Fruit fly (Drosophila melanogaster): Measurements from ENCODE around the gene sog.
A peak's percentile ranks its signal among the peaks of the same experiment; 100 is the strongest.

Gene sog

DNA sequence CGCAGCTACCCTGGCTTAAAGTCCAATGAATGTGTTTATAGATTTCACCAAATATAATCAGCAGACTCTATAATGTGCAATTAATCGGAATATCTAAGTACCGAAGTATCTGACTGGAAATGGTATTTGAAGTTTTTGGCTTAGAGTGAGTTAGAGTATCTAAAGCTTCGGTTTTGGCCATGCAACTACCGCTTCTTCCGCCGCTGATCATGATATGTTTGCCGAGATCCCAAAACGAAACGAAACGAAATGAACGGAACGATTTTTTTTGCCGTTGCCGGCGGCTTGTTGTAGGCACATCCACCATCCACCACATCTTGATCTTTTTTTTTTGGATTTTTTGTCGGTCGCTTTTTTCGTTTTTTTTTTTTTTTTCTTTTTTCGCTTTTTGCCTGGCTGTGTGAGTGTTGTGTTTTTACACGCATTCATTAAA lies 10.2 kb downstream of the sog start (continued):
- TF ChIP-seq row (GFP tag; IDR thresholded peaks at IDR 0.05): peak; percentile 89
- TF ChIP-seq dan (GFP tag; IDR thresholded peaks at IDR 0.05): no peak
- TF ChIP-seq NfI (GFP tag; optimal IDR thresholded peaks at IDR 0.05): peak; percentile 74
- TF ChIP-seq Dfd (GFP tag; optimal IDR thresholded peaks at IDR 0.05): no peak
- TF ChIP-seq Dll (GFP tag; IDR thresholded peaks at IDR 0.05; ENCODE audit: partially characterized antibody): no peak
- TF ChIP-seq pan (optimal IDR thresholded peaks at IDR 0.05): no peak
- peak in 1 of 2 experiments; percentile 90 for TF ChIP-seq pan (GFP tag; optimal IDR thresholded peaks at IDR 0.05 in 1 of 2, IDR thresholded peaks at IDR 0.05 in 1 of 2)
- peak; percentile 49 for TF ChIP-seq CG9876 (GFP tag; optimal IDR thresholded peaks at IDR 0.05)
- peak; percentile 77 for TF ChIP-seq CG6272 (GFP tag; IDR thresholded peaks at IDR 0.05)
- TF ChIP-seq sd (tag; optimal IDR thresholded peaks at IDR 0.05): peak; percentile 30
- peak in 1 of 2 experiments; percentile 41 for TF ChIP-seq Hr78 (GFP tag; optimal IDR thresholded peaks at IDR 0.05)
- peak; percentile 78 for TF ChIP-seq CG30403 (GFP tag; optimal IDR thresholded peaks at IDR 0.05)
- TF ChIP-seq Sry-β (GFP tag; optimal IDR thresholded peaks at IDR 0.05): no peak
- TF ChIP-seq croc (GFP tag; conservative IDR thresholded peaks at IDR 0.05): peak; percentile 70; the same call in 2 of the 3 replicates
- TF ChIP-seq MBD-R2 (GFP tag; IDR thresholded peaks at IDR 0.05): peak; percentile 46
- TF ChIP-seq aop (GFP tag; IDR thresholded peaks at IDR 0.05): 0 out of 2 replicates have a peak, but pooled peaks have one; percentile 19
- peak; percentile 66 for TF ChIP-seq CG18262 (tag; optimal IDR thresholded peaks at IDR 0.05)
- peak; percentile 93 for TF ChIP-seq slbo (GFP tag; IDR thresholded peaks at IDR 0.05)
- TF ChIP-seq Lim3 (GFP tag; IDR thresholded peaks at IDR 0.05): 0 out of 2 replicates have a peak, but pooled peaks have one; percentile 45
- TF ChIP-seq Pdp1 (GFP tag; optimal IDR thresholded peaks at IDR 0.05): peak; percentile 73 to 88
- TF ChIP-seq sisA (GFP tag; IDR thresholded peaks at IDR 0.05): peak; percentile 90
- peak; percentile 39 for TF ChIP-seq Bdp1 (GFP tag; optimal IDR thresholded peaks at IDR 0.05)
- peak; percentile 70 for TF ChIP-seq ssp (GFP tag; IDR thresholded peaks at IDR 0.05)
- TF ChIP-seq cg (GFP tag; optimal IDR thresholded peaks at IDR 0.05): no peak
- TF ChIP-seq Sin3A (optimal IDR thresholded peaks at IDR 0.05): no peak
- peak; percentile 59 for TF ChIP-seq Poxn (GFP tag; IDR thresholded peaks at IDR 0.05)
- no peak for TF ChIP-seq CG14965 (GFP tag; optimal IDR thresholded peaks at IDR 0.05; ENCODE audit: borderline replicate concordance)
- peak; percentile 58 for TF ChIP-seq pho (GFP tag; optimal IDR thresholded peaks at IDR 0.05)
- TF ChIP-seq CG17186 (GFP tag; optimal IDR thresholded peaks at IDR 0.05): peak; percentile 12
- TF ChIP-seq kay (GFP tag; optimal IDR thresholded peaks at IDR 0.05): peak; percentile 50
- TF ChIP-seq chm (GFP tag; IDR thresholded peaks at IDR 0.05): 0 out of 2 replicates have a peak, but pooled peaks have one; percentile 50
- peak; percentile 64 for TF ChIP-seq CHES-1-like (GFP tag; optimal IDR thresholded peaks at IDR 0.05)
- peak; percentile 79 for TF ChIP-seq her (GFP tag; optimal IDR thresholded peaks at IDR 0.05)
- peak; percentile 91 for TF ChIP-seq CG11456 (GFP tag; IDR thresholded peaks at IDR 0.05)
- TF ChIP-seq toy (GFP tag; IDR thresholded peaks at IDR 0.05): peak; percentile 60; the same call in 1 of the 2 replicates
- TF ChIP-seq CG18619 (GFP tag; optimal IDR thresholded peaks at IDR 0.05): peak; percentile 40
- TF ChIP-seq Mad (GFP tag; optimal IDR thresholded peaks at IDR 0.05): peak; percentile 20
- no peak for TF ChIP-seq h (optimal IDR thresholded peaks at IDR 0.05)
- TF ChIP-seq CG15011 (GFP tag; optimal IDR thresholded peaks at IDR 0.05): peak; percentile 45
- TF ChIP-seq Ada2b (GFP tag; IDR thresholded peaks at IDR 0.05): peak; percentile 91
- TF ChIP-seq CG13624 (GFP tag; optimal IDR thresholded peaks at IDR 0.05): peak; percentile 77
- no peak for TF ChIP-seq Lpt (GFP tag; optimal IDR thresholded peaks at IDR 0.05)
- TF ChIP-seq usp (GFP tag; optimal IDR thresholded peaks at IDR 0.05): no peak
- no peak for TF ChIP-seq cad (GFP tag; optimal IDR thresholded peaks at IDR 0.05)
- TF ChIP-seq Atf3 (GFP tag; optimal IDR thresholded peaks at IDR 0.05): peak; percentile 40
- no peak for TF ChIP-seq Stat92E (GFP tag; optimal IDR thresholded peaks at IDR 0.05)
- peak; percentile 51 for TF ChIP-seq oc (tag; optimal IDR thresholded peaks at IDR 0.05)
- peak; percentile 85 for TF ChIP-seq CG1024 (GFP tag; IDR thresholded peaks at IDR 0.05)
- TF ChIP-seq ken (GFP tag; IDR thresholded peaks at IDR 0.05): peak; percentile 87
- peak; percentile 92 for TF ChIP-seq CG9932 (GFP tag; IDR thresholded peaks at IDR 0.05)
- peak; percentile 72 for TF ChIP-seq org-1 (GFP tag; optimal IDR thresholded peaks at IDR 0.05)
- peak; percentile 41; the same call in 1 of the 2 replicates for TF ChIP-seq CG10959 (GFP tag; IDR thresholded peaks at IDR 0.05)
